Worm (Caenorhabditis elegans) whole organism, L1 larva: Measurements from ENCODE around the gene his-71.

Experiments used
- C04F5.9 ChIP-seq: sonication (generic microtip); optimal IDR thresholded peaks from 2 replicates; lab custom pipeline; 2016; ENCODE audit warnings: missing genetic modification characterization, missing compliant biosample characterization
- aha-1 ChIP-seq: fragments of 150-350 bp; optimal IDR thresholded peaks from 2 replicates; lab custom pipeline; 2014; ENCODE audit warnings: missing biosample characterization, missing genetic modification characterization
- dsc-1 ChIP-seq: sonication (generic microtip); optimal IDR thresholded peaks from 2 replicates; lab custom pipeline; 2016; ENCODE audit warnings: mild to moderate bottlenecking, missing genetic modification characterization, missing compliant biosample characterization
- hlh-17 ChIP-seq: fragments of 200-800 bp; sonication (Bioruptor generic); optimal IDR thresholded peaks from 2 replicates; lab custom pipeline; 2018; ENCODE audit warnings: missing genetic modification characterization, mild to moderate bottlenecking, missing compliant biosample characterization, moderate library complexity, borderline replicate concordance

- TF ChIP-seq aha-1 (tag; lab: Kevin White, UChicago) = no peak
- TF ChIP-seq hlh-17 (GFP tag; lab: Kevin White, UChicago) = no peak
- TF ChIP-seq C04F5.9 = no peak
- TF ChIP-seq dsc-1 = no peak
Observed at ce11 chrX:7976400-7976799, 5.5 kb downstream of the his-71 start, which contains the start of gene F45E1.5.
